Fruit fly (Drosophila melanogaster) whole organism, embryonic: ENCODE measurements around the gene ewg.

Experiments used
- Abd-B ChIP-seq: fragments of 200-800 bp; sonication (Bioruptor generic); optimal IDR thresholded peaks from 2 replicates; lab custom pipeline; 2018; ENCODE audit warnings: missing biosample characterization, mild to moderate bottlenecking, missing genetic modification characterization, moderate library complexity
- Awh ChIP-seq: fragments of 200-800 bp; sonication (Bioruptor generic); IDR thresholded peaks from 2 replicates; pipeline ENCODE4, ENCODE4 v1.3.6; 2022; ENCODE audit warnings: missing biosample characterization, missing genetic modification characterization
- Bgb ChIP-seq: fragments of 200-800 bp; sonication (Bioruptor generic); IDR thresholded peaks from 2 replicates; pipeline ENCODE4 v1.3.6; 2022; ENCODE audit warnings: missing biosample characterization, missing genetic modification characterization; ENCODE audit not compliant: partially characterized antibody
- Blimp-1 ChIP-seq: fragments of 200-800 bp; sonication (Bioruptor generic); optimal IDR thresholded peaks from 3 replicates; lab custom pipeline; 2018; ENCODE audit warnings: missing biosample characterization, missing genetic modification characterization, mild to moderate bottlenecking, moderate library complexity, missing genetic modification reagents
- C15 ChIP-seq: fragments of 200-800 bp; sonication (Bioruptor generic); IDR thresholded peaks from 3 replicates; pipeline ENCODE4 v1.3.6; 2022; ENCODE audit warnings: missing biosample characterization, missing genetic modification characterization
- CG12155 ChIP-seq: fragments of 200-800 bp; sonication (Bioruptor generic); optimal IDR thresholded peaks from 3 replicates; lab custom pipeline; 2016; ENCODE audit warnings: missing biosample characterization, missing genetic modification characterization
- CG15073 ChIP-seq: fragments of 200-800 bp; sonication (Bioruptor generic); optimal IDR thresholded peaks from 2 replicates; lab custom pipeline; 2016; ENCODE audit warnings: missing biosample characterization, missing genetic modification characterization
- CG15269 ChIP-seq: fragments of 200-800 bp; sonication (Bioruptor generic); optimal IDR thresholded peaks from 2 replicates; lab custom pipeline; 2018; ENCODE audit warnings: missing biosample characterization, mild to moderate bottlenecking, missing genetic modification characterization, moderate library complexity
- CG16815 ChIP-seq: fragments of 200-800 bp; sonication (Bioruptor generic); optimal IDR thresholded peaks from 3 replicates; lab custom pipeline; 2017; ENCODE audit warnings: missing biosample characterization, mild to moderate bottlenecking, missing genetic modification characterization
- CG18619 ChIP-seq: fragments of 200-800 bp; sonication (Bioruptor generic); optimal IDR thresholded peaks from 3 replicates; lab custom pipeline; 2017; ENCODE audit warnings: missing biosample characterization, mild to moderate bottlenecking, missing genetic modification characterization
- CG2129 ChIP-seq: fragments of 200-800 bp; sonication (Bioruptor generic); IDR thresholded peaks from 2 replicates; pipeline ENCODE4 v1.3.6; 2022; ENCODE audit warnings: missing biosample characterization, missing genetic modification characterization; ENCODE audit not compliant: partially characterized antibody
- CG2199 ChIP-seq: fragments of 200-800 bp; sonication (Bioruptor generic); IDR thresholded peaks from 3 replicates; pipeline ENCODE4 v1.3.6; 2022; ENCODE audit warnings: missing biosample characterization, missing genetic modification characterization
- CG2202 ChIP-seq: fragments of 200-800 bp; sonication (Bioruptor generic); optimal IDR thresholded peaks from 2 replicates; lab custom pipeline; 2018; ENCODE audit warnings: missing biosample characterization, mild to moderate bottlenecking, missing genetic modification characterization
- CG30431 ChIP-seq: fragments of 200-800 bp; sonication (Bioruptor generic); optimal IDR thresholded peaks from 2 replicates; lab custom pipeline; 2017; ENCODE audit warnings: missing biosample characterization, missing genetic modification characterization
- CG3163 ChIP-seq: fragments of 200-800 bp; sonication (Bioruptor generic); optimal IDR thresholded peaks from 3 replicates; lab custom pipeline; 2016; ENCODE audit warnings: missing biosample characterization, missing genetic modification characterization
- CG4707 ChIP-seq: fragments of 200-800 bp; sonication (Bioruptor generic); optimal IDR thresholded peaks from 2 replicates; lab custom pipeline; 2018; ENCODE audit warnings: missing biosample characterization, mild to moderate bottlenecking, missing genetic modification characterization, moderate library complexity
- CG7271 ChIP-seq: fragments of 200-800 bp; sonication (Bioruptor generic); optimal IDR thresholded peaks from 2 replicates; lab custom pipeline; 2018; ENCODE audit warnings: missing biosample characterization, mild to moderate bottlenecking, missing genetic modification characterization, moderate library complexity
- CG7556 ChIP-seq: fragments of 200-800 bp; sonication (Bioruptor generic); optimal IDR thresholded peaks from 2 replicates; lab custom pipeline; 2017; ENCODE audit warnings: missing biosample characterization, mild to moderate bottlenecking, missing genetic modification characterization
- CG7839 ChIP-seq: fragments of 200-800 bp; sonication (Bioruptor generic); optimal IDR thresholded peaks from 3 replicates; lab custom pipeline; 2018; ENCODE audit warnings: missing biosample characterization, mild to moderate bottlenecking, missing genetic modification characterization, moderate library complexity
- CG8290 ChIP-seq, 3 experiments: fragments of 200-800 bp; sonication (Bioruptor generic); optimal IDR thresholded peaks; 2 replicates each; lab custom pipeline; 2016 to 2019; ENCODE audit warnings: missing biosample characterization in 3 of 3, missing genetic modification characterization in 3 of 3, mild to moderate bottlenecking in 2 of 3, moderate library complexity in 1 of 3
- CG8478 ChIP-seq: fragments of >200 bp; optimal IDR thresholded peaks from 2 replicates; lab custom pipeline; 2018
- CG8765 ChIP-seq: fragments of 200-800 bp; sonication (Bioruptor generic); IDR thresholded peaks from 2 replicates; pipeline ENCODE4 v1.3.6; 2022; ENCODE audit warnings: missing biosample characterization, missing genetic modification characterization
- D19A ChIP-seq: fragments of 200-800 bp; optimal IDR thresholded peaks from 3 replicates; lab custom pipeline; 2019; ENCODE audit warnings: missing biosample characterization, mild to moderate bottlenecking, missing genetic modification characterization, moderate library complexity
- Dll ChIP-seq: fragments of 200-800 bp; sonication (Bioruptor generic); IDR thresholded peaks from 4 replicates; pipeline ENCODE4 v1.3.6; 2022; ENCODE audit warnings: missing biosample characterization, missing genetic modification characterization; ENCODE audit not compliant: partially characterized antibody
- Drgx ChIP-seq: fragments of 200-800 bp; sonication (Bioruptor generic); IDR thresholded peaks from 2 replicates; pipeline ENCODE4 v1.3.6; 2022; ENCODE audit warnings: missing biosample characterization, missing genetic modification characterization
- H2.0 ChIP-seq: fragments of 200-800 bp; sonication (Bioruptor generic); IDR thresholded peaks from 2 replicates; pipeline ENCODE4 v1.3.6; 2022; ENCODE audit warnings: missing biosample characterization, missing genetic modification characterization
- MTF-1 ChIP-seq: fragments of 200-800 bp; sonication (Bioruptor generic); optimal IDR thresholded peaks from 2 replicates; lab custom pipeline; 2018; ENCODE audit warnings: missing biosample characterization, mild to moderate bottlenecking, missing genetic modification characterization, borderline replicate concordance
- Mad ChIP-seq: fragments of 200-800 bp; sonication (Bioruptor generic); optimal IDR thresholded peaks from 2 replicates; lab custom pipeline; 2016; ENCODE audit warnings: missing biosample characterization, missing genetic modification characterization
- NC2β ChIP-seq: fragments of 200-800 bp; sonication (Bioruptor generic); optimal IDR thresholded peaks from 2 replicates; lab custom pipeline; 2016; ENCODE audit warnings: missing biosample characterization, missing genetic modification characterization
- NFAT ChIP-seq: fragments of 200-800 bp; sonication (Bioruptor generic); IDR thresholded peaks from 2 replicates; pipeline ENCODE4 v1.3.6; 2022; ENCODE audit warnings: missing biosample characterization, missing genetic modification characterization
- Nf-YC ChIP-seq: fragments of 200-800 bp; optimal IDR thresholded peaks from 3 replicates; lab custom pipeline; 2019; ENCODE audit warnings: missing biosample characterization, mild to moderate bottlenecking, missing genetic modification characterization, moderate library complexity
- Trl ChIP-seq, 3 experiments: fragments of >200 bp in 2 of 3; fragments of 200-800 bp in 1 of 3; sonication (Bioruptor generic) in 1 of 3; optimal IDR thresholded peaks; 2 replicates in 1 of 3; 3 replicates in 2 of 3; lab custom pipeline; 2016 to 2017; ENCODE audit warnings: missing biosample characterization in 1 of 3, missing genetic modification characterization in 1 of 3
- amos ChIP-seq: fragments of 200-800 bp; sonication (Bioruptor generic); IDR thresholded peaks from 2 replicates; pipeline ENCODE4 v1.3.6; 2022; ENCODE audit warnings: missing biosample characterization, missing genetic modification characterization; ENCODE audit not compliant: partially characterized antibody
- ash1 ChIP-seq: fragments of 200-800 bp; sonication (Bioruptor generic); optimal IDR thresholded peaks from 2 replicates; lab custom pipeline; 2018; ENCODE audit warnings: missing biosample characterization, mild to moderate bottlenecking, missing genetic modification characterization
- caup ChIP-seq: fragments of 200-800 bp; sonication (Bioruptor generic); optimal IDR thresholded peaks from 3 replicates; lab custom pipeline; 2017; ENCODE audit warnings: missing biosample characterization, mild to moderate bottlenecking, missing genetic modification characterization, moderate library complexity; ENCODE audit not compliant: severe bottlenecking
- gem ChIP-seq: fragments of 200-800 bp; sonication (Bioruptor generic); optimal IDR thresholded peaks from 2 replicates; lab custom pipeline; 2019; ENCODE audit warnings: missing biosample characterization, mild to moderate bottlenecking, missing genetic modification characterization, moderate library complexity
- grn ChIP-seq: fragments of 200-800 bp; sonication (Bioruptor generic); optimal IDR thresholded peaks from 3 replicates; lab custom pipeline; 2017; ENCODE audit warnings: missing biosample characterization, missing genetic modification characterization
- gsb ChIP-seq: fragments of 200-800 bp; sonication (Bioruptor generic); IDR thresholded peaks from 2 replicates; pipeline ENCODE4 v1.3.6; 2022; ENCODE audit warnings: missing biosample characterization, missing genetic modification characterization
- lab ChIP-seq: fragments of 200-800 bp; sonication (Bioruptor generic); optimal IDR thresholded peaks from 3 replicates; lab custom pipeline; 2017; ENCODE audit warnings: missing biosample characterization, missing genetic modification characterization, mild to moderate bottlenecking, moderate library complexity, missing genetic modification reagents
- lbe ChIP-seq: fragments of 200-800 bp; sonication (Bioruptor generic); optimal IDR thresholded peaks from 2 replicates; lab custom pipeline; 2016; ENCODE audit warnings: missing biosample characterization, mild to moderate bottlenecking, missing genetic modification characterization
- pnt ChIP-seq: fragments of 200-800 bp; sonication (Bioruptor generic); optimal IDR thresholded peaks from 3 replicates; lab custom pipeline; 2016; ENCODE audit warnings: missing biosample characterization, missing genetic modification characterization
- pros ChIP-seq: fragments of 200-800 bp; sonication (Bioruptor generic); optimal IDR thresholded peaks from 3 replicates; lab custom pipeline; 2019; ENCODE audit warnings: missing biosample characterization, mild to moderate bottlenecking, missing genetic modification characterization, moderate library complexity
- schlank ChIP-seq: fragments of 200-800 bp; sonication (Bioruptor generic); optimal IDR thresholded peaks from 2 replicates; lab custom pipeline; 2018; ENCODE audit warnings: missing biosample characterization, mild to moderate bottlenecking, missing genetic modification characterization
- slou ChIP-seq: fragments of 200-800 bp; sonication (Bioruptor generic); optimal IDR thresholded peaks from 3 replicates; lab custom pipeline; 2016; ENCODE audit warnings: missing biosample characterization, missing genetic modification characterization
- sna ChIP-seq: fragments of 200-800 bp; sonication (Bioruptor generic); IDR thresholded peaks from 2 replicates; pipeline ENCODE4 v1.3.6; 2022; ENCODE audit warnings: missing biosample characterization, missing genetic modification characterization; ENCODE audit not compliant: partially characterized antibody
- usp ChIP-seq: fragments of >200 bp; optimal IDR thresholded peaks from 2 replicates; lab custom pipeline; 2017; ENCODE audit warnings: missing biosample characterization, missing genetic modification characterization
- vvl ChIP-seq: fragments of 200-800 bp; sonication (Bioruptor generic); IDR thresholded peaks from 2 replicates; pipeline ENCODE4 v1.3.6; 2022; ENCODE audit warnings: missing biosample characterization, missing genetic modification characterization
- zen ChIP-seq: fragments of 200-800 bp; sonication (Bioruptor generic); optimal IDR thresholded peaks from 3 replicates; lab custom pipeline; 2018; ENCODE audit warnings: missing biosample characterization, mild to moderate bottlenecking, missing genetic modification characterization, moderate library complexity

The ewg gene

DNA sequence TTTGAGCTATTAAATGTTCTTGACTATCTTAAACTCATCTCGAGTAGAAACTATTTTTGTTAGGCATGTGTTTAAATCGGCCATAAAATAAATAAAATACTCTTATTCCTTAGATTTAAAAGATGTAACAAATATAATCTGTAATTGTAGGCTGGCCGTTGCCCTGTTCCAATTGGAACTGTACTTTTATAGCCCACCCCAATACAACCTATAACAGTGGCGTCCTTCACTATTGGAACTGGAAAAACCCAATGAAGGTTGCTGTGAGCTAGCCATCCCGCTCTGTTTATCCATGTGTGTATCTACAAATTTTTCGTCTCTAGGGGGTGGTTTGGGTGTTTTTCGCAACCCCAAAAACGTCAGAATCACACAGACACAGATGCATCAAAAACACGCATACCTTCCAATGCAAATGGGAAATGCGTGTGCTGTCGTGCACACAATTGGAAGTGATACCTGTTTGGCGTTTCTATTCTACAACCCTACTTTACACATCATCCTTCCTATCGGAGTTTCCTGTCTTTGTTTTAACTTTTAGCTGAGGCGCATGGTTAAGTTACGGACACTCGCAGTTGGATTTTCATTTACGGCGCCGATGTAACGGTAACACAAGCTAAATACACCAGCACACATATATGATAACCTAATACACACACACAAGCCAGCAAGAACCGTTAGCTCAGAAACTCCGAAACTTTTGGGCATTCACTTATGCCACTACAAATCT, 985 bp downstream of the ewg start (continued):
- TF ChIP-seq CG2202 (tag; lab: Kevin White, UChicago) (no peak), H2.0 (GFP tag; lab: Robert Waterston, UW) (no peak), Nf-YC (peak; percentile 47), NC2β (no peak), CG12155 (GFP tag; lab: Kevin White, UChicago) (no peak), CG15073 (peak; percentile 98), vvl (GFP tag; lab: Robert Waterston, UW) (no peak), lab (GFP tag; lab: Kevin White, UChicago) (no peak), CG7839 (tag; lab: Kevin White, UChicago) (peak; percentile 3), gem (tag; lab: Kevin White, UChicago) (peak; percentile 46), CG8478 (no peak), C15 (no peak), Blimp-1 (GFP tag; lab: Kevin White, UChicago) (no peak), CG7556 (peak; percentile 12), CG15269 (tag; lab: Kevin White, UChicago) (peak; percentile 23), schlank (tag; lab: Kevin White, UChicago) (no peak), CG8765 (GFP tag; lab: Robert Waterston, UW) (no peak)

DNA sequence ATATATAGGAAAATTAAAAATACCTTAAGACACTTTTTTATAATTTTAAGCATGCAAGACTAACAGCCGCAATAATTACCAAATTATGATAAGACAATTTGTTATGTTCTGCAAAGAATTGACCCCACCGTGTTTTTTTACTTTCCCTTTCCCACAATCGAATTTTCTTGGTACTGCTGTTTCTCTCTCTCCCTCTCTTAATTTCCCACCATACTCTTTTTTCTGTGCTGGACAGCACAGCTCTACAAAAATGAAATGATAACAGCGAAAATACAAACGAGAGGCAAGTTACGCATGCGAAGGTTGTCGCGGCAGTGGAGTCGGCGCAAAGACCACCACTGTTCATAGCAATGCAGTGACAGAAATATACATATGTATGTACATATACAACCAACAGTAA, 1.6 kb downstream of the ewg start:
- TF ChIP-seq usp (GFP tag; lab: Kevin White, UChicago) (no peak), caup (GFP tag; lab: Kevin White, UChicago) (no peak), CG2129 (no peak), Blimp-1 (GFP tag; lab: Kevin White, UChicago) (peak; percentile 97), CG2199 (GFP tag; lab: Robert Waterston, UW) (peak; percentile 98), slou (GFP tag; lab: Kevin White, UChicago) (no peak), CG30431 (GFP tag; lab: Kevin White, UChicago) (no peak), CG3163 (GFP tag; lab: Kevin White, UChicago) (peak; percentile 90), Drgx (GFP tag; lab: Robert Waterston, UW) (no peak), Dll (GFP tag; lab: Robert Waterston, UW) (no peak), D19A (tag; lab: Kevin White, UChicago) (peak; percentile 29), sna (GFP tag; lab: Robert Waterston, UW) (no peak), CG16815 (GFP tag; lab: Kevin White, UChicago) (no peak), zen (tag; lab: Kevin White, UChicago) (no peak), Abd-B (GFP tag; lab: Kevin White, UChicago) (no peak), pros (GFP tag; lab: Kevin White, UChicago) (peak; percentile 80), pnt (GFP tag; lab: Kevin White, UChicago) (no peak), ash1 (GFP tag; lab: Kevin White, UChicago) (no peak), MTF-1 (GFP tag; lab: Kevin White, UChicago) (no peak), CG7271 (tag; lab: Kevin White, UChicago) (no peak), Trl (optimal IDR thresholded peaks at IDR 0.05; lab: Kevin White, UChicago) (peak; percentile 52 to 56), Trl (GFP tag; optimal IDR thresholded peaks at IDR 0.05; lab: Kevin White, UChicago) (no peak), gsb (GFP tag; lab: Robert Waterston, UW) (no peak), CG4707 (GFP tag; lab: Kevin White, UChicago) (peak; percentile 77), lbe (no peak), CG18619 (GFP tag; lab: Kevin White, UChicago) (no peak), Bgb (no peak), amos (no peak), grn (GFP tag; lab: Kevin White, UChicago) (no peak), Awh (GFP tag; lab: Robert Waterston, UW) (no peak), CG8290 (GFP tag; optimal IDR thresholded peaks at IDR 0.05; lab: Kevin White, UChicago) (no peak), CG8290 (tag; optimal IDR thresholded peaks at IDR 0.05; lab: Kevin White, UChicago) (peak in 1 of 2 experiments; percentile 17), NFAT (GFP tag; lab: Robert Waterston, UW) (no peak), Mad (GFP tag; lab: Kevin White, UChicago) (no peak)
